Worm (Caenorhabditis elegans): ENCODE data around the gene fbxa-208.

Gene fbxa-208

ce11 chrIII:1284584-1285046 is 28.0 kb downstream of the fbxa-208 start, which contains the start of gene fbxa-37 (continued):
- TF ChIP-seq mdl-1 (tag; optimal IDR thresholded peaks at IDR 0.05): no peak
- TF ChIP-seq nhr-12 (tag; optimal IDR thresholded peaks at IDR 0.05): no peak
- TF ChIP-seq dmd-4 (tag; optimal IDR thresholded peaks at IDR 0.05): no peak

- TF ChIP-seq nhr-77 (tag; optimal IDR thresholded peaks at IDR 0.05): no peak
- peak; percentile 64 for TF ChIP-seq nhr-129 (tag; optimal IDR thresholded peaks at IDR 0.05)
These were observed 31.9 kb downstream of the fbxa-208 start, which contains the start of gene fbxa-50 for ce11 chrIII:1288473-1289056. TSS of gene fbxa-50 (minus strand) at chrIII:1288523.

ce11 chrIII:1289139-1289538 is 32.5 kb downstream of the fbxa-208 start:
- TF ChIP-seq egl-27 (tag; optimal IDR thresholded peaks at IDR 0.05) (no peak), fos-1 (tag; optimal IDR thresholded peaks at IDR 0.05) (peak; percentile 70)

ce11 chrIII:1293135-1293534 is 36.5 kb downstream of the fbxa-208 start, which contains the start of gene fbxa-36:
TSS of gene fbxa-36 (minus strand) at chrIII:1293235.
- no peak for TF ChIP-seq crh-2 (tag; optimal IDR thresholded peaks at IDR 0.05)
- TF ChIP-seq ama-1 (optimal IDR thresholded peaks at IDR 0.05): no peak
- TF ChIP-seq sem-4 (tag; optimal IDR thresholded peaks at IDR 0.05): no peak

- TF ChIP-seq nhr-11 (tag; optimal IDR thresholded peaks at IDR 0.05) (no peak), sma-3 (GFP tag; optimal IDR thresholded peaks at IDR 0.05) (no peak), F13H6.1 (tag; optimal IDR thresholded peaks at IDR 0.05) (no peak), fos-1 (tag; optimal IDR thresholded peaks at IDR 0.05) (peak; percentile 87)
These were observed 38.6 kb downstream of the fbxa-208 start, which contains the start of gene fbxa-35 for ce11 chrIII:1295149-1295716. TSS of gene fbxa-35 (plus strand) at chrIII:1295666.

- TF ChIP-seq sem-4 (tag; optimal IDR thresholded peaks at IDR 0.05): no peak
- no peak for TF ChIP-seq dmd-4 (tag; optimal IDR thresholded peaks at IDR 0.05)
- TF ChIP-seq snpc-4 (tag; optimal IDR thresholded peaks at IDR 0.05): no peak
- no peak for TF ChIP-seq gmeb-1 (tag; optimal IDR thresholded peaks at IDR 0.05)
- TF ChIP-seq unc-39 (tag; optimal IDR thresholded peaks at IDR 0.05): no peak
- no peak for TF ChIP-seq lin-11 (tag; optimal IDR thresholded peaks at IDR 0.05)
- TF ChIP-seq nhr-21 (tag; optimal IDR thresholded peaks at IDR 0.05): no peak
- TF ChIP-seq nhr-10 (tag; optimal IDR thresholded peaks at IDR 0.05): no peak
- no peak for TF ChIP-seq zag-1 (tag; optimal IDR thresholded peaks at IDR 0.05)
- no peak for TF ChIP-seq unc-55 (GFP tag; optimal IDR thresholded peaks at IDR 0.05)
- TF ChIP-seq egl-27 (tag; optimal IDR thresholded peaks at IDR 0.05): no peak
- TF ChIP-seq ceh-82 (tag; optimal IDR thresholded peaks at IDR 0.05): no peak
- no peak for TF ChIP-seq unc-62 (GFP tag; optimal IDR thresholded peaks at IDR 0.05)
These were observed 41.0 kb downstream of the fbxa-208 start, which contains the start of gene fbxa-28 for ce11 chrIII:1297604-1298003. TSS of gene fbxa-28 (plus strand) at chrIII:1297904.

ce11 chrIII:1303414-1303813 is 46.8 kb downstream of the fbxa-208 start, which contains the start of gene fbxa-75:
TSS of gene fbxa-75 (plus strand) at chrIII:1303714.
- no peak for TF ChIP-seq nhr-21 (tag; optimal IDR thresholded peaks at IDR 0.05)
- no peak for TF ChIP-seq nhr-6 (tag; optimal IDR thresholded peaks at IDR 0.05)
- TF ChIP-seq sma-9 (GFP tag; optimal IDR thresholded peaks at IDR 0.05): no peak
- TF ChIP-seq sma-9 (tag; optimal IDR thresholded peaks at IDR 0.05): no peak
- TF ChIP-seq fos-1 (tag; optimal IDR thresholded peaks at IDR 0.05): no peak
- TF ChIP-seq blmp-1 (tag; optimal IDR thresholded peaks at IDR 0.05; ENCODE audit: insufficient read depth): no peak
- TF ChIP-seq nhr-129 (tag; optimal IDR thresholded peaks at IDR 0.05): no peak
- no peak for TF ChIP-seq peb-1 (tag; optimal IDR thresholded peaks at IDR 0.05)
- no peak for TF ChIP-seq lin-11 (tag; optimal IDR thresholded peaks at IDR 0.05)
- TF ChIP-seq nhr-23 (tag; optimal IDR thresholded peaks at IDR 0.05): no peak
